Worm (Caenorhabditis elegans): ENCODE measurements around the gene sqst-1.

- TF ChIP-seq vab-7 (GFP tag; IDR thresholded peaks at IDR 0.05) (no peak), unc-130 (GFP tag; optimal IDR thresholded peaks at IDR 0.05) (no peak), lin-13 (GFP tag; optimal IDR thresholded peaks at IDR 0.05) (no peak), dpl-1 (GFP tag; optimal IDR thresholded peaks at IDR 0.05) (no peak), ces-1 (GFP tag; optimal IDR thresholded peaks at IDR 0.05) (no peak), ceh-20 (GFP tag; IDR thresholded peaks at IDR 0.05) (no peak), mdt-29 (GFP tag; IDR thresholded peaks at IDR 0.05) (no peak), nhr-76 (tag; optimal IDR thresholded peaks at IDR 0.05) (no peak), nhr-237 (tag; optimal IDR thresholded peaks at IDR 0.05) (no peak), nhr-48 (tag; optimal IDR thresholded peaks at IDR 0.05) (no peak), rbr-2 (tag; optimal IDR thresholded peaks at IDR 0.05) (no peak), spr-1 (tag; optimal IDR thresholded peaks at IDR 0.05) (no peak), skn-1 (tag; optimal IDR thresholded peaks at IDR 0.05) (no peak)
Observed at ce11 chrIV:12009046-12009674, 24.9 kb upstream of the sqst-1 start.

Measured in whole organism, L4 larva.